Fruit fly (Drosophila melanogaster) whole organism, prepupa: ENCODE data around the gene Mkp3.

Experiments used
- Blimp-1 ChIP-seq: fragments of 200-800 bp; sonication (Bioruptor generic); optimal IDR thresholded peaks from 3 replicates; lab custom pipeline; 2017; ENCODE audit warnings: missing biosample characterization, missing genetic modification characterization, mild to moderate bottlenecking, moderate library complexity, missing genetic modification reagents
- CG10631 ChIP-seq: fragments of 200-800 bp; sonication (Bioruptor generic); optimal IDR thresholded peaks from 2 replicates; lab custom pipeline; 2016; ENCODE audit warnings: missing biosample characterization, missing genetic modification characterization
- CG10669 ChIP-seq: fragments of 200-800 bp; sonication (Bioruptor generic); optimal IDR thresholded peaks from 3 replicates; lab custom pipeline; 2018; ENCODE audit warnings: missing biosample characterization, mild to moderate bottlenecking, missing genetic modification characterization, moderate library complexity
- CG11762 ChIP-seq: fragments of 200-800 bp; sonication (Bioruptor generic); optimal IDR thresholded peaks from 3 replicates; lab custom pipeline; 2016; ENCODE audit warnings: missing biosample characterization, missing genetic modification characterization; ENCODE audit not compliant: insufficient read depth
- CG11902 ChIP-seq: fragments of 200-800 bp; sonication (Bioruptor generic); optimal IDR thresholded peaks from 3 replicates; lab custom pipeline; 2016; ENCODE audit warnings: missing biosample characterization, missing genetic modification characterization
- CG16779 ChIP-seq: fragments of 200-800 bp; sonication (Bioruptor generic); optimal IDR thresholded peaks from 3 replicates; lab custom pipeline; 2017; ENCODE audit warnings: missing biosample characterization, mild to moderate bottlenecking, missing genetic modification characterization
- CG3032 ChIP-seq: fragments of 200-800 bp; optimal IDR thresholded peaks from 2 replicates; lab custom pipeline; 2019; ENCODE audit warnings: missing biosample characterization, mild to moderate bottlenecking, missing genetic modification characterization, moderate library complexity
- CG34406 ChIP-seq: fragments of 200-800 bp; sonication (Bioruptor generic); optimal IDR thresholded peaks from 3 replicates; lab custom pipeline; 2016; ENCODE audit warnings: missing biosample characterization, missing genetic modification characterization
- CG4318 ChIP-seq: fragments of 200-800 bp; sonication (Bioruptor generic); optimal IDR thresholded peaks from 3 replicates; lab custom pipeline; 2017; ENCODE audit warnings: missing biosample characterization, mild to moderate bottlenecking, missing genetic modification characterization
- CG6163 ChIP-seq: fragments of 200-800 bp; sonication (Bioruptor generic); IDR thresholded peaks from 3 replicates; pipeline ENCODE4 v1.3.6; 2022; ENCODE audit warnings: missing biosample characterization, missing genetic modification characterization
- CG6276 ChIP-seq: fragments of 200-800 bp; sonication (Bioruptor generic); optimal IDR thresholded peaks from 2 replicates; lab custom pipeline; 2017; ENCODE audit warnings: missing biosample characterization, mild to moderate bottlenecking, missing genetic modification characterization
- CG6792 ChIP-seq: fragments of 200-800 bp; sonication (Bioruptor generic); optimal IDR thresholded peaks from 3 replicates; lab custom pipeline; 2016; ENCODE audit warnings: missing biosample characterization, missing genetic modification characterization
- CG6808 ChIP-seq: fragments of 200-800 bp; sonication (Bioruptor generic); optimal IDR thresholded peaks from 3 replicates; lab custom pipeline; 2017; ENCODE audit warnings: missing biosample characterization, missing genetic modification characterization, mild to moderate bottlenecking, moderate library complexity, missing genetic modification reagents
- CG6854 ChIP-seq: fragments of 200-800 bp; sonication (Bioruptor generic); optimal IDR thresholded peaks from 2 replicates; lab custom pipeline; 2017; ENCODE audit warnings: missing biosample characterization, mild to moderate bottlenecking, missing genetic modification characterization
- CG8119 ChIP-seq: fragments of 200-800 bp; sonication (Bioruptor generic); IDR thresholded peaks from 3 replicates; pipeline ENCODE4 v1.3.6; 2022; ENCODE audit warnings: missing biosample characterization, missing genetic modification characterization
- CG8319 ChIP-seq: fragments of 200-800 bp; sonication (Bioruptor generic); optimal IDR thresholded peaks from 3 replicates; lab custom pipeline; 2016; ENCODE audit warnings: missing biosample characterization, missing genetic modification characterization
- CG8632 ChIP-seq: fragments of 200-800 bp; sonication (Bioruptor generic); optimal IDR thresholded peaks from 3 replicates; lab custom pipeline; 2016; ENCODE audit warnings: missing biosample characterization, missing genetic modification characterization
- CG9139 ChIP-seq: fragments of 200-800 bp; sonication (Bioruptor generic); optimal IDR thresholded peaks from 3 replicates; lab custom pipeline; 2017; ENCODE audit warnings: missing biosample characterization, mild to moderate bottlenecking, missing genetic modification characterization
- Eip75B ChIP-seq: fragments of 200-800 bp; sonication (Bioruptor generic); optimal IDR thresholded peaks from 3 replicates; lab custom pipeline; 2016; ENCODE audit warnings: missing biosample characterization, missing genetic modification characterization
- Eip78C ChIP-seq: fragments of 200-800 bp; sonication (Bioruptor generic); peaks from one replicate; lab custom pipeline; 2016; ENCODE audit warnings: missing biosample characterization, missing genetic modification characterization
- Eip93F ChIP-seq: fragments of 200-800 bp; sonication (Bioruptor generic); optimal IDR thresholded peaks from 2 replicates; lab custom pipeline; 2016; ENCODE audit warnings: missing biosample characterization, mild to moderate bottlenecking, missing genetic modification characterization
- Ets21C ChIP-seq: fragments of 200-800 bp; sonication (Bioruptor generic); optimal IDR thresholded peaks from 3 replicates; lab custom pipeline; 2016; ENCODE audit warnings: missing biosample characterization, missing genetic modification characterization
- Ets96B ChIP-seq: fragments of 200-800 bp; optimal IDR thresholded peaks from 2 replicates; lab custom pipeline; 2019; ENCODE audit warnings: missing biosample characterization, mild to moderate bottlenecking, missing genetic modification characterization, moderate library complexity
- Gug ChIP-seq: fragments of 200-800 bp; sonication (Bioruptor generic); IDR thresholded peaks from 2 replicates; pipeline ENCODE4 v1.3.6; 2022; ENCODE audit warnings: missing biosample characterization, missing genetic modification characterization
- Hr38 ChIP-seq: sonication (Bioruptor generic); optimal IDR thresholded peaks from 2 replicates; lab custom pipeline; 2016; ENCODE audit warnings: missing biosample characterization, missing genetic modification characterization
- Hr39 ChIP-seq: fragments of 200-800 bp; sonication (Bioruptor generic); optimal IDR thresholded peaks from 2 replicates; lab custom pipeline; 2016; ENCODE audit warnings: missing biosample characterization, missing genetic modification characterization
- Hr4 ChIP-seq: fragments of 200-800 bp; sonication (Bioruptor generic); optimal IDR thresholded peaks from 3 replicates; lab custom pipeline; 2016; ENCODE audit warnings: missing biosample characterization, missing genetic modification characterization
- OdsH ChIP-seq: fragments of 200-800 bp; sonication (Bioruptor generic); optimal IDR thresholded peaks from 3 replicates; lab custom pipeline; 2016; ENCODE audit warnings: missing biosample characterization, missing genetic modification characterization
- Smox ChIP-seq: fragments of 200-800 bp; sonication (Bioruptor generic); optimal IDR thresholded peaks from 3 replicates; lab custom pipeline; 2016; ENCODE audit warnings: missing biosample characterization, missing genetic modification characterization
- Sox102F ChIP-seq: fragments of 200-800 bp; sonication (Bioruptor generic); optimal IDR thresholded peaks from 2 replicates; lab custom pipeline; 2016; ENCODE audit warnings: missing biosample characterization, mild to moderate bottlenecking, missing genetic modification characterization
- achi ChIP-seq: fragments of 200-800 bp; sonication (Bioruptor generic); optimal IDR thresholded peaks from 3 replicates; lab custom pipeline; 2016; ENCODE audit warnings: missing biosample characterization, missing genetic modification characterization
- acj6 ChIP-seq: fragments of 200-800 bp; sonication (Bioruptor generic); optimal IDR thresholded peaks from 3 replicates; lab custom pipeline; 2016; ENCODE audit warnings: missing biosample characterization, missing genetic modification characterization
- dac ChIP-seq: fragments of 200-800 bp; sonication (Bioruptor generic); optimal IDR thresholded peaks from 2 replicates; lab custom pipeline; 2017; ENCODE audit warnings: missing biosample characterization, mild to moderate bottlenecking, missing genetic modification characterization
- dsx ChIP-seq: fragments of 200-800 bp; optimal IDR thresholded peaks from 3 replicates; lab custom pipeline; 2019; ENCODE audit warnings: missing biosample characterization, mild to moderate bottlenecking, missing genetic modification characterization, moderate library complexity; ENCODE audit not compliant: poor library complexity, severe bottlenecking
- eg ChIP-seq: fragments of 200-800 bp; sonication (Bioruptor generic); IDR thresholded peaks from 3 replicates; pipeline ENCODE4 v1.3.6; 2022; ENCODE audit warnings: missing biosample characterization, missing genetic modification characterization
- fd59A ChIP-seq: fragments of 200-800 bp; sonication (Bioruptor generic); optimal IDR thresholded peaks from 2 replicates; lab custom pipeline; 2017; ENCODE audit warnings: missing biosample characterization, mild to moderate bottlenecking, missing genetic modification characterization, missing genetic modification reagents
- fd85E ChIP-seq: fragments of 200-800 bp; sonication (Bioruptor generic); optimal IDR thresholded peaks from 3 replicates; lab custom pipeline; 2016; ENCODE audit warnings: missing biosample characterization, missing genetic modification characterization
- lz ChIP-seq: fragments of 200-800 bp; sonication (Bioruptor generic); optimal IDR thresholded peaks from 3 replicates; lab custom pipeline; 2016; ENCODE audit warnings: missing biosample characterization, missing genetic modification characterization
- net ChIP-seq: fragments of 200-800 bp; sonication (Bioruptor generic); optimal IDR thresholded peaks from 3 replicates; lab custom pipeline; 2016; ENCODE audit warnings: missing biosample characterization, missing genetic modification characterization
- pdm3 ChIP-seq: fragments of 200-800 bp; sonication (Bioruptor generic); optimal IDR thresholded peaks from 3 replicates; lab custom pipeline; 2016; ENCODE audit warnings: missing biosample characterization, missing genetic modification characterization
- salr ChIP-seq, 2 experiments: fragments of 200-800 bp; sonication (Bioruptor generic); optimal IDR thresholded peaks; 3 replicates each; lab custom pipeline; 2016 to 2018; ENCODE audit warnings: missing biosample characterization in 2 of 2, missing genetic modification characterization in 2 of 2, mild to moderate bottlenecking in 1 of 2
- spab ChIP-seq: fragments of 200-800 bp; sonication (Bioruptor generic); optimal IDR thresholded peaks from 2 replicates; lab custom pipeline; 2017; ENCODE audit warnings: missing biosample characterization, mild to moderate bottlenecking, missing genetic modification characterization, missing genetic modification reagents
- svp ChIP-seq: fragments of 200-800 bp; sonication (Bioruptor generic); peaks from one replicate; lab custom pipeline; 2016; ENCODE audit warnings: missing biosample characterization, missing genetic modification characterization
- topi ChIP-seq: fragments of 200-800 bp; sonication (Bioruptor generic); optimal IDR thresholded peaks from 3 replicates; lab custom pipeline; 2016; ENCODE audit warnings: missing biosample characterization, missing genetic modification characterization

Gene Mkp3

dm6 chr3L:19078444-19078843, 7.8 kb downstream of the Mkp3 start (continued):
- peak; percentile 6 for TF ChIP-seq CG10669 (GFP tag; lab: Kevin White, UChicago)
- TF ChIP-seq CG8119 (GFP tag; lab: Robert Waterston, UW), result peak; percentile 54; the same call in 2 of the 3 replicates
- peak; percentile 46 for TF ChIP-seq CG10631
- TF ChIP-seq acj6, result peak; percentile 18
- TF ChIP-seq spab (GFP tag; lab: Kevin White, UChicago), result no peak
- no peak for TF ChIP-seq Blimp-1 (GFP tag; lab: Kevin White, UChicago)

dm6 chr3L:19075976-19076375, 10.2 kb downstream of the Mkp3 start:
- TF ChIP-seq CG6163 (GFP tag; lab: Robert Waterston, UW), result no peak
- no peak for TF ChIP-seq CG3032 (tag; lab: Kevin White, UChicago)
- no peak for TF ChIP-seq pdm3 (GFP tag; lab: Kevin White, UChicago)
- no peak for TF ChIP-seq Smox (GFP tag; lab: Kevin White, UChicago)
- no peak for TF ChIP-seq CG6808 (GFP tag; lab: Kevin White, UChicago)
- no peak for TF ChIP-seq Sox102F (GFP tag; lab: Kevin White, UChicago)
- no peak for TF ChIP-seq CG10669 (GFP tag; lab: Kevin White, UChicago)
- no peak for TF ChIP-seq CG34406 (GFP tag; lab: Kevin White, UChicago)
- no peak for TF ChIP-seq Hr38 (GFP tag; lab: Kevin White, UChicago)
- TF ChIP-seq CG8119 (GFP tag; lab: Robert Waterston, UW), result no peak
- TF ChIP-seq CG4318, result no peak
- no peak for TF ChIP-seq acj6
- TF ChIP-seq Gug (GFP tag; lab: Robert Waterston, UW), result peak; percentile 7; the same call in 1 of the 2 replicates
- no peak for TF ChIP-seq eg (GFP tag; lab: Robert Waterston, UW)
- peak; percentile 5 for TF ChIP-seq Eip78C (GFP tag; lab: Kevin White, UChicago)
- TF ChIP-seq Eip75B (GFP tag; lab: Kevin White, UChicago), result no peak

- no peak for TF ChIP-seq CG9139 (GFP tag; lab: Kevin White, UChicago)
- no peak for TF ChIP-seq Blimp-1 (GFP tag; lab: Kevin White, UChicago)
- no peak for TF ChIP-seq CG8319 (GFP tag; lab: Kevin White, UChicago)
- no peak for TF ChIP-seq CG11902 (GFP tag; lab: Kevin White, UChicago)
- no peak for TF ChIP-seq dac (GFP tag; lab: Kevin White, UChicago)
- TF ChIP-seq CG4318, result no peak
- no peak for TF ChIP-seq fd85E (GFP tag; lab: Kevin White, UChicago)
- no peak for TF ChIP-seq OdsH (GFP tag; lab: Kevin White, UChicago)
- TF ChIP-seq CG6276 (GFP tag; lab: Kevin White, UChicago), result no peak
- no peak for TF ChIP-seq fd59A (GFP tag; lab: Kevin White, UChicago)
- no peak for TF ChIP-seq achi (GFP tag; lab: Kevin White, UChicago)
- TF ChIP-seq CG16779, result no peak
- no peak for TF ChIP-seq dsx (GFP tag; lab: Kevin White, UChicago)
- TF ChIP-seq net (GFP tag; lab: Kevin White, UChicago), result no peak
- no peak for TF ChIP-seq acj6
- peak; percentile 7 for TF ChIP-seq Hr4 (GFP tag; lab: Kevin White, UChicago)
- TF ChIP-seq CG6808 (GFP tag; lab: Kevin White, UChicago), result peak; percentile 18
- TF ChIP-seq svp (GFP tag; lab: Kevin White, UChicago), result no peak
- TF ChIP-seq CG3032 (tag; lab: Kevin White, UChicago), result no peak
- TF ChIP-seq CG6163 (GFP tag; lab: Robert Waterston, UW), result no peak
- TF ChIP-seq CG10631, result no peak
- peak; percentile 35; the same call in 2 of the 3 replicates for TF ChIP-seq eg (GFP tag; lab: Robert Waterston, UW)
- no peak for TF ChIP-seq Eip75B (GFP tag; lab: Kevin White, UChicago)
- no peak for TF ChIP-seq Ets21C (GFP tag; lab: Kevin White, UChicago)
- TF ChIP-seq Eip78C (GFP tag; lab: Kevin White, UChicago), result peak; percentile 70
- TF ChIP-seq Smox (GFP tag; lab: Kevin White, UChicago), result no peak
- no peak for TF ChIP-seq Ets96B (tag; lab: Kevin White, UChicago)
- TF ChIP-seq Hr39 (GFP tag; lab: Kevin White, UChicago), result no peak
- TF ChIP-seq Hr38 (GFP tag; lab: Kevin White, UChicago), result no peak
- no peak for TF ChIP-seq salr (GFP tag; optimal IDR thresholded peaks at IDR 0.05; lab: Kevin White, UChicago)
- TF ChIP-seq Eip93F (GFP tag; lab: Kevin White, UChicago), result no peak
- no peak for TF ChIP-seq CG6854
- no peak for TF ChIP-seq lz (GFP tag; lab: Kevin White, UChicago)
- TF ChIP-seq pdm3 (GFP tag; lab: Kevin White, UChicago), result no peak
- no peak for TF ChIP-seq CG6792 (GFP tag; lab: Kevin White, UChicago)
- no peak for TF ChIP-seq CG8632 (GFP tag; lab: Kevin White, UChicago)
- TF ChIP-seq CG8119 (GFP tag; lab: Robert Waterston, UW), result no peak
- no peak for TF ChIP-seq topi (GFP tag; lab: Kevin White, UChicago)
- TF ChIP-seq spab (GFP tag; lab: Kevin White, UChicago), result no peak
- TF ChIP-seq CG11762, result no peak
Measured at dm6 chr3L:19074673-19075402, 11.4 kb downstream of the Mkp3 start.
